Fruit fly (Drosophila melanogaster): ENCODE data around the gene CG15876.

The CG15876 gene

DNA sequence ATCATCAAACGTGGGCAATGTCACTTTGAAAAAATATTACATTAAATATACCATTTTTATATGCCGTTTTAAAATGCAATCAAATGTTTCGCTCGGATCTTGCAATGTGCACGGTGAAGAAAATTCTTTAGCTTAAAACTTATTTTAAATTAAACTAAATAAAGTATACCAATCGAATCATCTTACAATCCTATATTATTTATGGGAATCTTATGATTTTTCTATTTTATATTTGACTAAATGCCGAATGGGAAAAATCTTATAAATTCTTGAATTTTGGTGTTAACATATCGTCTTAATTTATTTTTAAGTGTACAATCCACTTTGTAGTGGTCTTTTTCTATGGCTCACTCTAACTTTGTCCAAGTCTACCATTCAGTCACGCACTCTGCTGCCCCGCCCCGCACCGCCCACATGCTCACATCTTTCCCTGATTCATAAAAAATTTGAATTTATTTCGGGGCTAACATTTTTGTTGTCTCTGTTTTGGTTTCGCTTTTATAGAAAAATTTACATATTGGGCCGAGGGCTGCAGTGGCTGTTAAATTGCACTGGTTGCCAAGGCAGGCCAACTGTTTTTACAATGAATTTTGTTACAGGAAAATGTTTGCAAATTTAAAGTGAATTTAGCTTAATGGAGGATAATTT lies 26.0 kb upstream of the CG15876 start:
- TF ChIP-seq CG14655 (GFP tag; optimal IDR thresholded peaks at IDR 0.05) (peak; percentile 33), CG8301 (tag; optimal IDR thresholded peaks at IDR 0.05) (peak; percentile 44), Pif1A (GFP tag; optimal IDR thresholded peaks at IDR 0.05) (no peak)

DNA sequence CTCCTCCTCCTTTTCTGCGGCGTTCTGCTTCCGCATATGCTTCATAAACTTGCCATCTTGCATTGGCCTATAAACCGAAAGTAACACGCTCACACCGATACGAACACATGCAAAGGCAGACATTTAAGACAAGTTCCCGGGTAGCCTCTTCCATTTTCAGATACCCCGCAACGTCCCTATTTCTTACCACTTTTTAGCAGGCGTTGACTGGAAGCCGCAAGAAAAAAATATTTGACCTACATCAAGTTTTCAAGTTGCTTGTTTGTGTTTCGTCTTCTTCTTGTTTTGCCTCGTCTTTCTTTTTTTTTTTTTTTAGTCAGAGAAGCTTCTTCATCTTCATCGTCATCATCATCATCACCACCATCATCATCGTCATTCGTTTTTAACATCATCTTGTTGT lies 25.1 kb upstream of the CG15876 start:
- TF ChIP-seq Pif1B (GFP tag; optimal IDR thresholded peaks at IDR 0.05) (no peak), CG14655 (GFP tag; optimal IDR thresholded peaks at IDR 0.05) (no peak), EcR (GFP tag; optimal IDR thresholded peaks at IDR 0.05) (peak; percentile 49), CG8159 (tag; optimal IDR thresholded peaks at IDR 0.05) (no peak)

DNA sequence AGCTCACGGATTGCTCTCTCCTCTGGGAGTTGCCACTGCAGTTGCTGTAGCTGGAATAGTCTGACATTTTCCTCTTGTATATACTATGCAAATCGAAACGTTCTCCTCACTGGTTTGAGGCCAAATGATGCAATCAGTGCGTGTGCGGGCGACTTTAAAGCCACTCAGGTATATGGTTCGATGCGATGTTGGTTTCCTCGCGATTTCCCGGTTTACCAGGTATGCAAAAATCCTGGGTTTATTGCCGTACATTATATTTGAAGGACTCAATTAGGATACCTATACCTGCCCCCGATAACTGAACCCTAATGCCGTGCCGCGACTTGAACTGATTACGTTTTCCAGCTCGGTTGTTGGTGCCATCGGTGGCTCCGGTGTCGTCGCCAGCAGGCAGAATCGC lies 15.1 kb upstream of the CG15876 start, which contains the start of gene CG13712:
TSS of gene CG13712 (minus strand) at position 101 of the 400 bp plus-strand sequence.
- TF ChIP-seq CG10348 (GFP tag; IDR thresholded peaks at IDR 0.05), result no peak
- TF ChIP-seq EcR (GFP tag; optimal IDR thresholded peaks at IDR 0.05), result no peak
- no peak for TF ChIP-seq Pif1B (GFP tag; optimal IDR thresholded peaks at IDR 0.05)
- TF ChIP-seq fd96Ca (GFP tag; IDR thresholded peaks at IDR 0.05), result no peak
- TF ChIP-seq CG4496 (GFP tag; IDR thresholded peaks at IDR 0.05), result no peak
- TF ChIP-seq CG32121 (GFP tag; IDR thresholded peaks at IDR 0.05), result no peak
- TF ChIP-seq CG14655 (GFP tag; optimal IDR thresholded peaks at IDR 0.05), result no peak
- TF ChIP-seq D1 (tag; optimal IDR thresholded peaks at IDR 0.05), result no peak
- TF ChIP-seq Ets98B (GFP tag; IDR thresholded peaks at IDR 0.05), result no peak
- no peak for TF ChIP-seq CG15710 (tag; optimal IDR thresholded peaks at IDR 0.05)
- no peak for TF ChIP-seq CG12605 (GFP tag; IDR thresholded peaks at IDR 0.05)
- TF ChIP-seq CG8301 (tag; optimal IDR thresholded peaks at IDR 0.05), result no peak
- no peak for TF ChIP-seq CG8159 (tag; optimal IDR thresholded peaks at IDR 0.05)
- TF ChIP-seq CG9948 (tag; optimal IDR thresholded peaks at IDR 0.05), result no peak
- no peak for TF ChIP-seq Snoo (tag; optimal IDR thresholded peaks at IDR 0.05)

DNA sequence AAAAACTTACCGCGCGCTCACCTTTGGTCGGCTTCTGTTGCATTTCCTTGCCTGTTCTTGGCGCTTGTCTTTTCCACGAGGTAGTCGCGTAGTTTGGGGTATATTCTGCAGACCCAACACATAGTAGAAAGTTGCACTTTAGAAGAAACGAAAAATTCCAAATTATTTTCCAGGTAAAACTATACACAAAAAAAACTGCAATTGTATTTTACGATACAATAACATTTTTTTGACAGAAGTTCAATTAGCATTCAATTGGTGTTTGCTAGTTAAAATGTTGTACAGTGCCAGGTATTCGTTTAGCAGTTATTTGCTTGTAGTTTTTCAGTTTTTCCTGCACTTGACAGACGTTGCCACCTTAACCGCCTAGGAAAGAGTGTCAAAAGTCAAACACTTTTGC lies 13.9 kb upstream of the CG15876 start:
- TF ChIP-seq CG13204 (GFP tag; optimal IDR thresholded peaks at IDR 0.05) (no peak), Ets98B (GFP tag; IDR thresholded peaks at IDR 0.05) (no peak), fd96Ca (GFP tag; IDR thresholded peaks at IDR 0.05) (0 out of 3 replicates have a peak, but pooled peaks have one; percentile 23), CG12605 (GFP tag; IDR thresholded peaks at IDR 0.05) (no peak), D1 (tag; optimal IDR thresholded peaks at IDR 0.05) (no peak), CG8301 (tag; optimal IDR thresholded peaks at IDR 0.05) (peak; percentile 59), CG8159 (tag; optimal IDR thresholded peaks at IDR 0.05) (no peak), CG17806 (tag; optimal IDR thresholded peaks at IDR 0.05) (no peak), EcR (GFP tag; optimal IDR thresholded peaks at IDR 0.05) (no peak), CG14655 (GFP tag; optimal IDR thresholded peaks at IDR 0.05) (peak; percentile 62)

DNA sequence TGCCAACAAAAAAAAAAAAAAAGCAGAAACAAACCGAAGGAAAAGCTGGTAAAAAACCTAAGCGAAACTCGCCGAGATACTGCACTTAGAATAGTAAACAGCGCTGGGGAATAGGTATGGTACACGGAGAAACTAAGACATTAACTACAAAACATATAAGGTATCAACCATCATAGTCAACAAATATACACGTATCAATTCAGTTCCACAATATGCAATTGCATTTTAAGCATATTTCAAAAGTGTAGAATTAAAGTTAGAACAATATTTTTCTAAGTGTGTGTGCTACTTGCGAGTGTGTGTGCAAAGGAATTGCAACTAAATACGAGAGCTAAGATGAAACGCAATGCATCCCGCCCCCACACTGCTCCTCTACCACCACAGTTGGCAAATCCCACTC lies 13.2 kb upstream of the CG15876 start:
- peak; percentile 93 for TF ChIP-seq CG14655 (GFP tag; optimal IDR thresholded peaks at IDR 0.05)
- peak; percentile 62 for TF ChIP-seq CG17806 (tag; optimal IDR thresholded peaks at IDR 0.05)
- peak; percentile 87 for TF ChIP-seq fd96Ca (GFP tag; IDR thresholded peaks at IDR 0.05)
- TF ChIP-seq gl (tag; optimal IDR thresholded peaks at IDR 0.05), result no peak
- peak; percentile 44 for TF ChIP-seq CG34367 (tag; optimal IDR thresholded peaks at IDR 0.05)
- TF ChIP-seq Pif1A (GFP tag; optimal IDR thresholded peaks at IDR 0.05), result peak; percentile 60
- TF ChIP-seq D1 (tag; optimal IDR thresholded peaks at IDR 0.05), result no peak
- peak; percentile 60; the same call in 1 of the 2 replicates for TF ChIP-seq CG10348 (GFP tag; IDR thresholded peaks at IDR 0.05)
- TF ChIP-seq CG13204 (GFP tag; optimal IDR thresholded peaks at IDR 0.05), result no peak
- no peak for TF ChIP-seq EcR (GFP tag; optimal IDR thresholded peaks at IDR 0.05)
- TF ChIP-seq Ets98B (GFP tag; IDR thresholded peaks at IDR 0.05), result peak; percentile 85
- TF ChIP-seq CG12605 (GFP tag; IDR thresholded peaks at IDR 0.05), result peak; percentile 82
- peak; percentile 92 for TF ChIP-seq CG4496 (GFP tag; IDR thresholded peaks at IDR 0.05)
- TF ChIP-seq CG9948 (tag; optimal IDR thresholded peaks at IDR 0.05), result peak; percentile 76
- TF ChIP-seq Snoo (tag; optimal IDR thresholded peaks at IDR 0.05), result no peak
- peak; percentile 66 for TF ChIP-seq CG32121 (GFP tag; IDR thresholded peaks at IDR 0.05)
- TF ChIP-seq rn (GFP tag; IDR thresholded peaks at IDR 0.05), result peak; percentile 79
- TF ChIP-seq CG8159 (tag; optimal IDR thresholded peaks at IDR 0.05), result peak; percentile 9
- TF ChIP-seq CG8301 (tag; optimal IDR thresholded peaks at IDR 0.05), result peak; percentile 94
- TF ChIP-seq CG15710 (tag; optimal IDR thresholded peaks at IDR 0.05), result peak; percentile 42
- TF ChIP-seq Pif1B (GFP tag; optimal IDR thresholded peaks at IDR 0.05), result peak; percentile 54

DNA sequence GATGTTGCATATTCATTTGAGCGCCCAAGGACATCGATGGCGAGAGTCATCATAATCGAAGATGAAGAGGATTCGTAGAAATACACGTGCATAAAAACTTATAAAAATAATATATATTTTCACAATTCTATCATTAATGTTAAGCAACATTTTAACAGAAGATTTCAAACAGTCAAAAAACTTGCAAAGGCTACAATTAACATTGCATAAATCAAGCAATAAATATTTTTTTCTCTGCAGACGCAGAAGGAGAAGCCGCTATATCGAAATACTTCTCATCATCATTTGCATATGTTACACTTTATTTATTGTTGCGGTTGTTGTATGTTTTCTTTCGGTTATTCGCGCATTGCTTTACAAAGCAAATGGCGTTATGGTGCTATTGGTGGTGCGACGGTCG lies 7.4 kb upstream of the CG15876 start:
- TF ChIP-seq CG8159 (tag; optimal IDR thresholded peaks at IDR 0.05) (peak; percentile 44), Pif1A (GFP tag; optimal IDR thresholded peaks at IDR 0.05) (peak; percentile 25), fd96Ca (GFP tag; IDR thresholded peaks at IDR 0.05) (no peak), CG10348 (GFP tag; IDR thresholded peaks at IDR 0.05) (no peak), D1 (tag; optimal IDR thresholded peaks at IDR 0.05) (no peak), CG12605 (GFP tag; IDR thresholded peaks at IDR 0.05) (no peak), Ets98B (GFP tag; IDR thresholded peaks at IDR 0.05) (no peak), gl (tag; optimal IDR thresholded peaks at IDR 0.05) (no peak), CG9948 (tag; optimal IDR thresholded peaks at IDR 0.05) (peak; percentile 14), CG8301 (tag; optimal IDR thresholded peaks at IDR 0.05) (no peak), CG15710 (tag; optimal IDR thresholded peaks at IDR 0.05) (peak; percentile 43)
